Fruit fly (Drosophila melanogaster): ENCODE measurements around the gene Dph2.

Gene Dph2

DNA sequence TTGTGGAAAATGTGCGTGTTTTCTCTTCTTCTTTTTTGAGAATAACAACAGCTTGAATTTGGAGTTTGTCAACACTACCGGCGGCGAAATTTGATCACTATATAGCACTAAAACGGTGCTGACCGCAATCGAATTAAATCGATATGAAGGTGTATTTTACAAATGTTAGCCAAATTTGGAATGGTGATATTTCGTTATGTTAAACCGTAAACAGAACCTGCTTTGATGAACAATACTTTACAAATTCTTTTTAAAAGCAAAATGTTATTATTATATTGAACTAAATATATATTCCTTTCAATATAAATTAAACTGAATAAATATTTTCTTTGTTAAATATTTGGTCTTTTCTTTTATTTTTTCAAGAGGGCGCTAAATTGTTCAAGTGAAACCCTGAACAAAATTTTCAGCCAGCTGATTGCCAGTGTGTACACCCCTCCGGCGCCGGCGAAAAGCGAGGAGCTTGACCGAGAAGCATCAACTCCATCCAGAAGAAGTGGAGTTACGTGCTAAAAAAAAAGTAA, 7.7 kb downstream of the Dph2 start, which contains the start of the genes Rrp6, CG33331 and CG33332 (continued):
- TF ChIP-seq eyg (GFP tag; optimal IDR thresholded peaks at IDR 0.05) (no peak), CG12071 (GFP tag; optimal IDR thresholded peaks at IDR 0.05) (peak; percentile 33), lab (GFP tag; optimal IDR thresholded peaks at IDR 0.05) (peak; percentile 83), NK7.1 (GFP tag; optimal IDR thresholded peaks at IDR 0.05) (no peak), mirr (GFP tag; optimal IDR thresholded peaks at IDR 0.05) (peak; percentile 20), CG13624 (GFP tag; optimal IDR thresholded peaks at IDR 0.05) (peak; percentile 51), Ptx1 (GFP tag; IDR thresholded peaks at IDR 0.05) (peak; percentile 57), sna (GFP tag; IDR thresholded peaks at IDR 0.05; ENCODE audit: partially characterized antibody) (0 out of 2 replicates have a peak, but pooled peaks have one; percentile 39), ap (GFP tag; IDR thresholded peaks at IDR 0.05) (no peak), CG2129 (GFP tag; IDR thresholded peaks at IDR 0.05; ENCODE audit: partially characterized antibody) (no peak), CG6654 (GFP tag; optimal IDR thresholded peaks at IDR 0.05) (no peak), CG8359 (GFP tag; optimal IDR thresholded peaks at IDR 0.05; ENCODE audit: borderline replicate concordance) (no peak), run (tag; optimal IDR thresholded peaks at IDR 0.05) (peak; percentile 42), vvl (GFP tag; IDR thresholded peaks at IDR 0.05) (peak; percentile 65), CG11723 (GFP tag; optimal IDR thresholded peaks at IDR 0.05) (peak; percentile 55), Mes4 (GFP tag; optimal IDR thresholded peaks at IDR 0.05) (no peak), HLH54F (GFP tag; optimal IDR thresholded peaks at IDR 0.05) (peak; percentile 74), gsb-n (tag; optimal IDR thresholded peaks at IDR 0.05) (no peak), Hmr (GFP tag; optimal IDR thresholded peaks at IDR 0.05) (no peak), CG11504 (tag; optimal IDR thresholded peaks at IDR 0.05) (no peak), D19B (GFP tag; optimal IDR thresholded peaks at IDR 0.05) (peak; percentile 31), Sox100B (GFP tag; optimal IDR thresholded peaks at IDR 0.05) (no peak), toy (GFP tag; IDR thresholded peaks at IDR 0.05) (no peak), CG3726 (GFP tag; IDR thresholded peaks at IDR 0.05) (no peak), CG1602 (GFP tag; optimal IDR thresholded peaks at IDR 0.05) (peak; percentile 63), Dfd (GFP tag; optimal IDR thresholded peaks at IDR 0.05) (no peak), shn (GFP tag; optimal IDR thresholded peaks at IDR 0.05) (peak; percentile 59), lilli (GFP tag; optimal IDR thresholded peaks at IDR 0.05) (peak; percentile 79), CG3407 (GFP tag; optimal IDR thresholded peaks at IDR 0.05) (no peak), HHEX (GFP tag; optimal IDR thresholded peaks at IDR 0.05) (peak; percentile 52), CG17385 (GFP tag; optimal IDR thresholded peaks at IDR 0.05) (peak; percentile 98), danr (GFP tag; IDR thresholded peaks at IDR 0.05) (no peak), CG16863 (GFP tag; optimal IDR thresholded peaks at IDR 0.05) (no peak), Tbp (GFP tag; optimal IDR thresholded peaks at IDR 0.05) (no peak), CG1233 (GFP tag; optimal IDR thresholded peaks at IDR 0.05) (peak; percentile 65), NFAT (GFP tag; IDR thresholded peaks at IDR 0.05) (peak; percentile 62), Poxn (GFP tag; IDR thresholded peaks at IDR 0.05) (no peak), CG12299 (tag; optimal IDR thresholded peaks at IDR 0.05) (peak; percentile 58), Chrac-16 (GFP tag; optimal IDR thresholded peaks at IDR 0.05) (peak; percentile 67), CG30431 (GFP tag; optimal IDR thresholded peaks at IDR 0.05) (no peak), CG16779 (GFP tag; IDR thresholded peaks at IDR 0.05) (0 out of 2 replicates have a peak, but pooled peaks have one; percentile 21), PHDP (tag; optimal IDR thresholded peaks at IDR 0.05) (peak; percentile 71), gem (tag; optimal IDR thresholded peaks at IDR 0.05) (peak; percentile 80), Drgx (GFP tag; IDR thresholded peaks at IDR 0.05) (peak; percentile 43), tll (GFP tag; optimal IDR thresholded peaks at IDR 0.05) (no peak), CG30020 (tag; optimal IDR thresholded peaks at IDR 0.05) (peak; percentile 74), CG7839 (tag; optimal IDR thresholded peaks at IDR 0.05) (no peak), CG4282 (GFP tag; optimal IDR thresholded peaks at IDR 0.05) (peak; percentile 41), Lhr (GFP tag; optimal IDR thresholded peaks at IDR 0.05) (peak; percentile 12), CG12942 (GFP tag; optimal IDR thresholded peaks at IDR 0.05) (peak; percentile 63)

Data from whole organism, embryonic.